Fruit fly (Drosophila melanogaster) whole organism, embryonic: ENCODE data around the gene bma.
A peak's percentile ranks its signal among the peaks of the same experiment; 100 is the strongest.

ENCODE experiments used
- Aef1 ChIP-seq: fragments of 200-800 bp; sonication (Bioruptor generic); IDR thresholded peaks from 3 replicates; pipeline ENCODE4 v1.3.6; 2022; ENCODE audit warnings: missing biosample characterization, missing genetic modification characterization
- CG10431 ChIP-seq: fragments of 200-800 bp; sonication (Bioruptor generic); optimal IDR thresholded peaks from 3 replicates; lab custom pipeline; 2018; ENCODE audit warnings: missing biosample characterization, mild to moderate bottlenecking, missing genetic modification characterization
- CG11504 ChIP-seq: fragments of 200-800 bp; sonication (Bioruptor generic); optimal IDR thresholded peaks from 3 replicates; lab custom pipeline; 2019; ENCODE audit warnings: missing biosample characterization, mild to moderate bottlenecking, missing genetic modification characterization, moderate library complexity
- CG12744 ChIP-seq: fragments of 200-800 bp; sonication (Bioruptor generic); optimal IDR thresholded peaks from 2 replicates; lab custom pipeline; 2016; ENCODE audit warnings: missing biosample characterization, missing genetic modification characterization
- CG13624 ChIP-seq: fragments of 200-800 bp; sonication (Bioruptor generic); optimal IDR thresholded peaks from 2 replicates; lab custom pipeline; 2016; ENCODE audit warnings: missing biosample characterization, missing genetic modification characterization
- CG16813 ChIP-seq: fragments of 200-800 bp; sonication (Bioruptor generic); IDR thresholded peaks from 3 replicates; pipeline ENCODE4 v1.3.6; 2022; ENCODE audit warnings: missing biosample characterization, missing genetic modification characterization; ENCODE audit not compliant: partially characterized antibody
- CG17186 ChIP-seq: fragments of 200-800 bp; sonication (Bioruptor generic); optimal IDR thresholded peaks from 3 replicates; lab custom pipeline; 2017; ENCODE audit warnings: missing biosample characterization, missing genetic modification reagents, missing genetic modification characterization
- CG17829 ChIP-seq: fragments of 200-800 bp; optimal IDR thresholded peaks from 2 replicates; lab custom pipeline; 2019; ENCODE audit warnings: missing biosample characterization, mild to moderate bottlenecking, missing genetic modification characterization, moderate library complexity
- CG2120 ChIP-seq: fragments of 200-800 bp; sonication (Bioruptor generic); optimal IDR thresholded peaks from 3 replicates; lab custom pipeline; 2016; ENCODE audit warnings: missing biosample characterization, missing genetic modification characterization
- CG2875 ChIP-seq: fragments of 200-800 bp; sonication (Bioruptor generic); optimal IDR thresholded peaks from 2 replicates; lab custom pipeline; 2017; ENCODE audit warnings: missing biosample characterization, mild to moderate bottlenecking, missing genetic modification characterization, missing genetic modification reagents
- CG33213 ChIP-seq: fragments of 200-800 bp; sonication (Bioruptor generic); optimal IDR thresholded peaks from 3 replicates; lab custom pipeline; 2016; ENCODE audit warnings: missing biosample characterization, missing genetic modification characterization
- CG3726 ChIP-seq: fragments of 200-800 bp; sonication (Bioruptor generic); IDR thresholded peaks from 3 replicates; pipeline ENCODE4, ENCODE4 v1.3.6; 2022; ENCODE audit warnings: missing biosample characterization, missing genetic modification characterization
- CG6791 ChIP-seq: fragments of 200-800 bp; sonication (Bioruptor generic); IDR thresholded peaks from 3 replicates; pipeline ENCODE4 v1.3.6; 2022; ENCODE audit warnings: missing biosample characterization, missing genetic modification characterization; ENCODE audit not compliant: partially characterized antibody
- CG6813 ChIP-seq: fragments of 200-800 bp; sonication (Bioruptor generic); optimal IDR thresholded peaks from 2 replicates; lab custom pipeline; 2017; ENCODE audit warnings: missing biosample characterization, missing genetic modification characterization, mild to moderate bottlenecking, moderate library complexity, missing genetic modification reagents
- CG7928 ChIP-seq: fragments of 200-800 bp; sonication (Bioruptor generic); optimal IDR thresholded peaks from 2 replicates; lab custom pipeline; 2017; ENCODE audit warnings: missing biosample characterization, mild to moderate bottlenecking, missing genetic modification characterization
- CG7987 ChIP-seq: fragments of 200-800 bp; sonication (Bioruptor generic); optimal IDR thresholded peaks from 2 replicates; lab custom pipeline; 2018; ENCODE audit warnings: missing biosample characterization, mild to moderate bottlenecking, missing genetic modification characterization, moderate library complexity
- CG9797 ChIP-seq: fragments of 200-800 bp; sonication (Bioruptor generic); optimal IDR thresholded peaks from 3 replicates; lab custom pipeline; 2018; ENCODE audit warnings: missing biosample characterization, mild to moderate bottlenecking, missing genetic modification characterization
- Dll ChIP-seq: fragments of 200-800 bp; sonication (Bioruptor generic); IDR thresholded peaks from 4 replicates; pipeline ENCODE4 v1.3.6; 2022; ENCODE audit warnings: missing biosample characterization, missing genetic modification characterization; ENCODE audit not compliant: partially characterized antibody
- Dp ChIP-seq: fragments of 200-800 bp; sonication (Bioruptor generic); optimal IDR thresholded peaks from 2 replicates; lab custom pipeline; 2018; ENCODE audit warnings: missing biosample characterization, mild to moderate bottlenecking, missing genetic modification characterization, moderate library complexity
- E2f1 ChIP-seq: fragments of 200-800 bp; sonication (Bioruptor generic); IDR thresholded peaks from 2 replicates; pipeline ENCODE4 v1.3.6; 2022; ENCODE audit warnings: missing biosample characterization, missing genetic modification characterization
- Ets65A ChIP-seq: fragments of 200-800 bp; sonication (Bioruptor generic); peaks from one replicate; lab custom pipeline; 2016; ENCODE audit warnings: missing biosample characterization, missing genetic modification characterization
- Fer3 ChIP-seq: fragments of 200-800 bp; sonication (Bioruptor generic); optimal IDR thresholded peaks from 2 replicates; lab custom pipeline; 2018; ENCODE audit warnings: missing biosample characterization, mild to moderate bottlenecking, missing genetic modification characterization, moderate library complexity
- HLHmδ ChIP-seq: fragments of 200-800 bp; sonication (Bioruptor generic); optimal IDR thresholded peaks from 2 replicates; lab custom pipeline; 2018; ENCODE audit warnings: missing biosample characterization, mild to moderate bottlenecking, missing genetic modification characterization, moderate library complexity
- HmgZ ChIP-seq: fragments of 200-800 bp; sonication (Bioruptor generic); optimal IDR thresholded peaks from 2 replicates; lab custom pipeline; 2018; ENCODE audit warnings: missing biosample characterization, mild to moderate bottlenecking, missing genetic modification characterization
- Hsf ChIP-seq: fragments of 200-800 bp; sonication (Bioruptor generic); optimal IDR thresholded peaks from 3 replicates; lab custom pipeline; 2016; ENCODE audit warnings: missing biosample characterization, missing genetic modification characterization
- Med ChIP-seq: fragments of 200-800 bp; sonication (Bioruptor generic); peaks from one replicate; lab custom pipeline; 2016; ENCODE audit warnings: missing biosample characterization, missing genetic modification characterization, mild to moderate bottlenecking, inconsistent platforms, moderate library complexity
- Meics ChIP-seq: fragments of 200-800 bp; sonication (Bioruptor generic); optimal IDR thresholded peaks from 2 replicates; lab custom pipeline; 2017; ENCODE audit warnings: missing biosample characterization, mild to moderate bottlenecking, missing genetic modification characterization
- NC2α ChIP-seq: fragments of 200-800 bp; sonication (Bioruptor generic); optimal IDR thresholded peaks from 2 replicates; lab custom pipeline; 2016; ENCODE audit warnings: missing biosample characterization, missing genetic modification characterization
- Poxn ChIP-seq: fragments of 200-800 bp; sonication (Bioruptor generic); IDR thresholded peaks from 2 replicates; pipeline ENCODE4 v1.3.6; 2022; ENCODE audit warnings: missing biosample characterization, missing genetic modification characterization
- Rfx ChIP-seq: fragments of 200-800 bp; sonication (Bioruptor generic); IDR thresholded peaks from 2 replicates; pipeline ENCODE4 v1.3.6; 2022; ENCODE audit warnings: missing biosample characterization, missing genetic modification characterization
- Sin3A ChIP-seq: fragments of >200 bp; optimal IDR thresholded peaks from 2 replicates; lab custom pipeline; 2018
- Six4 ChIP-seq: fragments of 200-800 bp; sonication (Bioruptor generic); optimal IDR thresholded peaks from 2 replicates; lab custom pipeline; 2016; ENCODE audit warnings: missing biosample characterization, missing genetic modification characterization
- ara ChIP-seq: fragments of 200-800 bp; sonication (Bioruptor generic); IDR thresholded peaks from 2 replicates; pipeline ENCODE4 v1.3.6; 2022; ENCODE audit warnings: missing biosample characterization, missing genetic modification characterization
- cato ChIP-seq: fragments of 200-800 bp; sonication (Bioruptor generic); optimal IDR thresholded peaks from 2 replicates; lab custom pipeline; 2016; ENCODE audit warnings: missing biosample characterization, missing genetic modification characterization, borderline replicate concordance
- chinmo ChIP-seq: fragments of 200-800 bp; sonication (Bioruptor generic); IDR thresholded peaks from 4 replicates; pipeline ENCODE4 v1.3.6; 2022; ENCODE audit warnings: missing biosample characterization, missing genetic modification characterization; ENCODE audit not compliant: partially characterized antibody
- dmrt11E ChIP-seq: fragments of 200-800 bp; sonication (Bioruptor generic); optimal IDR thresholded peaks from 3 replicates; lab custom pipeline; 2018; ENCODE audit warnings: missing biosample characterization, mild to moderate bottlenecking, missing genetic modification characterization, moderate library complexity
- grau ChIP-seq: fragments of 200-800 bp; optimal IDR thresholded peaks from 3 replicates; lab custom pipeline; 2019; ENCODE audit warnings: missing biosample characterization, mild to moderate bottlenecking, missing genetic modification characterization, moderate library complexity
- gsb-n ChIP-seq: fragments of 200-800 bp; sonication (Bioruptor generic); optimal IDR thresholded peaks from 3 replicates; lab custom pipeline; 2018; ENCODE audit warnings: missing biosample characterization, mild to moderate bottlenecking, missing genetic modification characterization
- jigr1 ChIP-seq: fragments of 200-800 bp; sonication (Bioruptor generic); IDR thresholded peaks from 3 replicates; pipeline ENCODE4 v1.3.6; 2022; ENCODE audit warnings: missing biosample characterization, missing genetic modification characterization
- mam ChIP-seq: fragments of 200-800 bp; sonication (Bioruptor generic); optimal IDR thresholded peaks from 3 replicates; lab custom pipeline; 2016; ENCODE audit warnings: missing biosample characterization, missing genetic modification characterization
- mirr ChIP-seq: fragments of 200-800 bp; sonication (Bioruptor generic); optimal IDR thresholded peaks from 3 replicates; lab custom pipeline; 2018; ENCODE audit warnings: missing biosample characterization, mild to moderate bottlenecking, missing genetic modification characterization
- nmo ChIP-seq: fragments of 200-800 bp; sonication (Bioruptor generic); optimal IDR thresholded peaks from 2 replicates; lab custom pipeline; 2018; ENCODE audit warnings: missing biosample characterization, mild to moderate bottlenecking, missing genetic modification characterization, moderate library complexity
- oc ChIP-seq: fragments of 200-800 bp; sonication (Bioruptor generic); optimal IDR thresholded peaks from 2 replicates; lab custom pipeline; 2018; ENCODE audit warnings: missing biosample characterization, mild to moderate bottlenecking, missing genetic modification characterization, moderate library complexity
- p53 ChIP-seq: fragments of 200-800 bp; sonication (Bioruptor generic); optimal IDR thresholded peaks from 2 replicates; lab custom pipeline; 2016; ENCODE audit warnings: missing biosample characterization, missing genetic modification characterization
- phol ChIP-seq: fragments of 200-800 bp; sonication (Bioruptor generic); optimal IDR thresholded peaks from 3 replicates; lab custom pipeline; 2018; ENCODE audit warnings: missing biosample characterization, mild to moderate bottlenecking, missing genetic modification characterization, moderate library complexity
- prd ChIP-seq, 3 experiments: fragments of >200 bp in 2 of 3; fragments of 200-800 bp in 1 of 3; sonication (Bioruptor generic) in 1 of 3; optimal IDR thresholded peaks in 2 of 3; IDR thresholded peaks in 1 of 3; 2 replicates in 2 of 3; 3 replicates in 1 of 3; pipeline versions ENCODE4 v1.3.6 to Lab custom; 2017 to 2022; ENCODE audit warnings: missing biosample characterization in 1 of 3, missing genetic modification characterization in 1 of 3
- pum ChIP-seq: fragments of 200-800 bp; sonication (Bioruptor generic); optimal IDR thresholded peaks from 2 replicates; lab custom pipeline; 2016; ENCODE audit warnings: missing biosample characterization, missing genetic modification characterization
- pzg ChIP-seq: fragments of 200-800 bp; sonication (Bioruptor generic); optimal IDR thresholded peaks from 3 replicates; lab custom pipeline; 2018; ENCODE audit warnings: missing biosample characterization, mild to moderate bottlenecking, missing genetic modification characterization, moderate library complexity
- ranshi ChIP-seq: fragments of 200-800 bp; sonication (Bioruptor generic); IDR thresholded peaks from 2 replicates; pipeline ENCODE4 v1.3.6; 2022; ENCODE audit warnings: missing biosample characterization, missing genetic modification characterization
- zen ChIP-seq: fragments of 200-800 bp; sonication (Bioruptor generic); optimal IDR thresholded peaks from 3 replicates; lab custom pipeline; 2018; ENCODE audit warnings: missing biosample characterization, mild to moderate bottlenecking, missing genetic modification characterization, moderate library complexity

Gene bma

dm6 chr3L:9898355-9898754 is 9.6 kb upstream of the bma start, which contains the start of the genes CG6707 and CG46387 (continued):
- TF ChIP-seq CG12744 (GFP tag; lab: Kevin White, UChicago): no peak
- peak; percentile 47 for TF ChIP-seq pum (GFP tag; lab: Kevin White, UChicago)
- 0 out of 3 replicates have a peak, but pooled peaks have one; percentile 52 for TF ChIP-seq CG6791 (GFP tag; lab: Robert Waterston, UW)
- TF ChIP-seq prd (optimal IDR thresholded peaks at IDR 0.05; lab: Kevin White, UChicago): no peak
- TF ChIP-seq prd (GFP tag; IDR thresholded peaks at IDR 0.05; lab: Robert Waterston, UW): peak; percentile 48; the same call in 1 of the 3 replicates
- peak; percentile 32 for TF ChIP-seq HLHmδ
- TF ChIP-seq ara (GFP tag; lab: Robert Waterston, UW): 0 out of 2 replicates have a peak, but pooled peaks have one; percentile 25
- TF ChIP-seq ranshi (GFP tag; lab: Robert Waterston, UW): 0 out of 2 replicates have a peak, but pooled peaks have one; percentile 32
- TF ChIP-seq oc (tag; lab: Kevin White, UChicago): no peak
- peak; percentile 23; the same call in 1 of the 3 replicates for TF ChIP-seq CG16813 (GFP tag; lab: Robert Waterston, UW)
- TF ChIP-seq CG17829: peak; percentile 56
- peak; percentile 81 for TF ChIP-seq Med
- peak; percentile 74 for TF ChIP-seq HmgZ (tag; lab: Kevin White, UChicago)
- TF ChIP-seq phol (tag; lab: Kevin White, UChicago): peak; percentile 47
- TF ChIP-seq NC2α (GFP tag; lab: Kevin White, UChicago): no peak
- peak; percentile 34 for TF ChIP-seq mam (GFP tag; lab: Kevin White, UChicago)
- no peak for TF ChIP-seq Fer3
- no peak for TF ChIP-seq CG3726 (GFP tag; lab: Robert Waterston, UW)
- TF ChIP-seq pzg (GFP tag; lab: Kevin White, UChicago): peak; percentile 91
- TF ChIP-seq cato (GFP tag; lab: Kevin White, UChicago): no peak
- no peak for TF ChIP-seq CG2875
- 0 out of 2 replicates have a peak, but pooled peaks have one; percentile 12 for TF ChIP-seq E2f1 (GFP tag; lab: Robert Waterston, UW)
- TF ChIP-seq CG17186: peak; percentile 24
- TF ChIP-seq CG13624 (GFP tag; lab: Kevin White, UChicago): peak; percentile 47
- TF ChIP-seq Rfx (GFP tag; lab: Robert Waterston, UW): peak; percentile 44
- TF ChIP-seq nmo (GFP tag; lab: Kevin White, UChicago): peak; percentile 32
- 0 out of 4 replicates have a peak, but pooled peaks have one; percentile 74 for TF ChIP-seq chinmo (GFP tag; lab: Robert Waterston, UW)
- TF ChIP-seq CG7987 (GFP tag; lab: Kevin White, UChicago): peak; percentile 6
- TF ChIP-seq CG10431: no peak
- TF ChIP-seq p53 (GFP tag; lab: Kevin White, UChicago): peak; percentile 2
- TF ChIP-seq gsb-n (tag; lab: Kevin White, UChicago): no peak
- TF ChIP-seq CG2120: peak; percentile 55
- TF ChIP-seq CG7928: peak; percentile 86
- peak; percentile 9 for TF ChIP-seq CG33213
- TF ChIP-seq CG9797 (GFP tag; lab: Kevin White, UChicago): peak; percentile 35
- TF ChIP-seq zen (tag; lab: Kevin White, UChicago): peak; percentile 36
- TF ChIP-seq mirr: no peak
- peak; percentile 52 for TF ChIP-seq Dp (GFP tag; lab: Kevin White, UChicago)
- TF ChIP-seq Hsf: peak; percentile 12
- TF ChIP-seq, all 482 proteins: peak for 108

- TF ChIP-seq Six4 (GFP tag; lab: Kevin White, UChicago) (no peak), CG7928 (peak; percentile 98), Sin3A (lab: Kevin White, UChicago) (peak; percentile 51), CG6813 (GFP tag; lab: Kevin White, UChicago) (no peak), CG11504 (tag; lab: Kevin White, UChicago) (peak; percentile 39), grau (tag; lab: Kevin White, UChicago) (peak; percentile 25), dmrt11E (tag; lab: Kevin White, UChicago) (no peak), Meics (GFP tag; lab: Kevin White, UChicago) (no peak), Ets65A (GFP tag; lab: Kevin White, UChicago) (peak; percentile 95), jigr1 (GFP tag; lab: Robert Waterston, UW) (no peak), Aef1 (GFP tag; lab: Robert Waterston, UW) (peak; percentile 59), Poxn (no peak), Dll (0 out of 4 replicates have a peak, but pooled peaks have one; percentile 25)
Observed at dm6 chr3L:9899046-9899659, 8.8 kb upstream of the bma start, which contains the start of gene nudE. Gene nudE (plus strand): TSS chr3L:9899241.
